Worm (Caenorhabditis elegans) whole organism, mixed stage, embryonic: ENCODE results near the gene C32D5.11.

Source experiments
- M03D4.4 ChIP-seq: sonication (generic microtip); optimal IDR thresholded peaks from 2 replicates; lab custom pipeline; 2017; ENCODE audit warnings: mild to moderate bottlenecking, missing genetic modification characterization, missing compliant biosample characterization
- bed-3 ChIP-seq: fragments of 200-800 bp; sonication (Bioruptor generic); optimal IDR thresholded peaks from 3 replicates; lab custom pipeline; 2018; ENCODE audit warnings: mild to moderate bottlenecking, missing genetic modification characterization, moderate library complexity, missing compliant biosample characterization
- blmp-1 ChIP-seq: fragments of 150-350 bp; optimal IDR thresholded peaks from 2 replicates; lab custom pipeline; 2014; ENCODE audit warnings: missing biosample characterization, missing genetic modification characterization
- ceh-39 ChIP-seq: fragments of 150-350 bp; optimal IDR thresholded peaks from 2 replicates; lab custom pipeline; 2014; ENCODE audit warnings: missing biosample characterization, missing genetic modification characterization
- ceh-43 ChIP-seq: fragments of 200-800 bp; sonication (Bioruptor generic); optimal IDR thresholded peaks from 2 replicates; lab custom pipeline; 2018; ENCODE audit warnings: mild to moderate bottlenecking, missing genetic modification characterization, moderate library complexity, missing compliant biosample characterization
- ceh-83 ChIP-seq: fragments of 200-800 bp; sonication (Bioruptor generic); optimal IDR thresholded peaks from 2 replicates; lab custom pipeline; 2018; ENCODE audit warnings: mild to moderate bottlenecking, missing genetic modification characterization, missing compliant biosample characterization
- ces-1 ChIP-seq: fragments of 150-350 bp; optimal IDR thresholded peaks from 2 replicates; lab custom pipeline; 2014; ENCODE audit warnings: missing biosample characterization, missing genetic modification reagents, missing genetic modification characterization
- cnd-1 ChIP-seq: fragments of 200-800 bp; sonication (Bioruptor generic); optimal IDR thresholded peaks from 2 replicates; lab custom pipeline; 2018; ENCODE audit warnings: mild to moderate bottlenecking, missing genetic modification characterization, missing compliant biosample characterization
- drap-1 ChIP-seq: fragments of 200-800 bp; sonication (Bioruptor generic); optimal IDR thresholded peaks from 3 replicates; lab custom pipeline; 2018; ENCODE audit warnings: mild to moderate bottlenecking, missing genetic modification characterization, missing compliant biosample characterization
- elt-1 ChIP-seq: sonication (generic microtip); optimal IDR thresholded peaks from 2 replicates; lab custom pipeline; 2017; ENCODE audit warnings: missing genetic modification characterization, mild to moderate bottlenecking, missing compliant biosample characterization, antibody characterized with exemption, moderate library complexity, borderline replicate concordance; ENCODE audit not compliant: insufficient read depth
- elt-3 ChIP-seq: fragments of 150-350 bp; optimal IDR thresholded peaks from 2 replicates; lab custom pipeline; 2014; ENCODE audit warnings: missing biosample characterization, missing genetic modification characterization
- flh-1 ChIP-seq: fragments of 200-800 bp; sonication (Bioruptor generic); optimal IDR thresholded peaks from 2 replicates; lab custom pipeline; 2018; ENCODE audit warnings: mild to moderate bottlenecking, missing genetic modification characterization, moderate library complexity, missing compliant biosample characterization
- ham-2 ChIP-seq: fragments of 200-800 bp; sonication (Bioruptor generic); optimal IDR thresholded peaks from 2 replicates; lab custom pipeline; 2018; ENCODE audit warnings: mild to moderate bottlenecking, missing genetic modification characterization, missing compliant biosample characterization
- hlh-1 ChIP-seq: fragments of 150-350 bp; optimal IDR thresholded peaks from 2 replicates; lab custom pipeline; 2014; ENCODE audit warnings: missing biosample characterization, missing genetic modification reagents, missing genetic modification characterization
- lin-13 ChIP-seq: fragments of 150-350 bp; optimal IDR thresholded peaks from 2 replicates; lab custom pipeline; 2014; ENCODE audit warnings: missing biosample characterization, missing genetic modification characterization
- lin-32 ChIP-seq: fragments of 200-800 bp; sonication (Bioruptor generic); optimal IDR thresholded peaks from 2 replicates; lab custom pipeline; 2018; ENCODE audit warnings: mild to moderate bottlenecking, missing genetic modification characterization, missing compliant biosample characterization
- lsy-2 ChIP-seq: fragments of 150-350 bp; optimal IDR thresholded peaks from 2 replicates; lab custom pipeline; 2014; ENCODE audit warnings: missing biosample characterization, missing genetic modification characterization
- mab-5 ChIP-seq: fragments of 150-350 bp; optimal IDR thresholded peaks from 2 replicates; lab custom pipeline; 2014; ENCODE audit warnings: missing biosample characterization, missing genetic modification characterization
- mep-1 ChIP-seq: fragments of 150-350 bp; optimal IDR thresholded peaks from 2 replicates; lab custom pipeline; 2017; ENCODE audit warnings: missing biosample characterization, missing genetic modification reagents, missing genetic modification characterization, inconsistent platforms
- mls-2 ChIP-seq: sonication (generic microtip); optimal IDR thresholded peaks from 2 replicates; lab custom pipeline; 2016; ENCODE audit warnings: mild to moderate bottlenecking, missing genetic modification characterization, moderate library complexity, missing compliant biosample characterization
- nhr-12 ChIP-seq: fragments of 150-350 bp; optimal IDR thresholded peaks from 2 replicates; lab custom pipeline; 2014; ENCODE audit warnings: missing biosample characterization, missing genetic modification characterization
- nhr-2 ChIP-seq: fragments of 150-350 bp; optimal IDR thresholded peaks from 2 replicates; lab custom pipeline; 2014; ENCODE audit warnings: missing biosample characterization, missing genetic modification characterization
- nhr-237 ChIP-seq: fragments of 150-350 bp; optimal IDR thresholded peaks from 2 replicates; lab custom pipeline; 2014; ENCODE audit warnings: missing biosample characterization, missing genetic modification characterization
- nhr-28 ChIP-seq: fragments of 150-350 bp; optimal IDR thresholded peaks from 2 replicates; lab custom pipeline; 2014; ENCODE audit warnings: missing biosample characterization, missing genetic modification characterization
- nhr-76 ChIP-seq: sonication (generic microtip); optimal IDR thresholded peaks from 2 replicates; lab custom pipeline; 2017; ENCODE audit warnings: missing biosample characterization, missing genetic modification characterization
- pha-4 ChIP-seq: fragments of 150-350 bp; optimal IDR thresholded peaks from 2 replicates; lab custom pipeline; 2018; ENCODE audit warnings: missing biosample characterization, missing genetic modification reagents, missing genetic modification characterization
- sem-2 ChIP-seq: fragments of 200-800 bp; sonication (Bioruptor generic); optimal IDR thresholded peaks from 2 replicates; lab custom pipeline; 2018; ENCODE audit warnings: mild to moderate bottlenecking, missing genetic modification characterization, missing compliant biosample characterization
- snpc-4 ChIP-seq: fragments of 150-350 bp; optimal IDR thresholded peaks from 2 replicates; lab custom pipeline; 2014; ENCODE audit warnings: missing biosample characterization, missing genetic modification characterization
- sptf-1 ChIP-seq: sonication (generic microtip); optimal IDR thresholded peaks from 2 replicates; lab custom pipeline; 2017; ENCODE audit warnings: mild to moderate bottlenecking, missing genetic modification characterization, moderate library complexity, missing compliant biosample characterization
- tbx-8 ChIP-seq: fragments of 200-800 bp; sonication (Bioruptor generic); optimal IDR thresholded peaks from 2 replicates; lab custom pipeline; 2018; ENCODE audit warnings: mild to moderate bottlenecking, missing genetic modification characterization, moderate library complexity, missing compliant biosample characterization
- unc-120 ChIP-seq: sonication (generic microtip); optimal IDR thresholded peaks from 2 replicates; lab custom pipeline; 2017; ENCODE audit warnings: missing genetic modification characterization, missing compliant biosample characterization; ENCODE audit not compliant: poor library complexity, severe bottlenecking
- unc-39 ChIP-seq: fragments of 150-350 bp; optimal IDR thresholded peaks from 2 replicates; lab custom pipeline; 2014; ENCODE audit warnings: missing biosample characterization, missing genetic modification characterization
- unc-62 ChIP-seq: fragments of 150-350 bp; optimal IDR thresholded peaks from 2 replicates; lab custom pipeline; 2014; ENCODE audit warnings: missing biosample characterization, missing genetic modification reagents, missing genetic modification characterization
- zip-8 ChIP-seq: fragments of 150-350 bp; optimal IDR thresholded peaks from 2 replicates; lab custom pipeline; 2014; ENCODE audit warnings: missing biosample characterization, missing genetic modification characterization
- ztf-11 ChIP-seq: fragments of 150-350 bp; optimal IDR thresholded peaks from 2 replicates; lab custom pipeline; 2014; ENCODE audit warnings: missing biosample characterization, missing genetic modification characterization

The C32D5.11 gene

ce11 chrII:6376693-6377092 lies 21.4 kb upstream of the C32D5.11 start:
- TF ChIP-seq tbx-8: no peak
- TF ChIP-seq mab-5 (tag; lab: Kevin White, UChicago): no peak
- TF ChIP-seq bed-3 (GFP tag; lab: Kevin White, UChicago): no peak
- no peak for TF ChIP-seq sem-2 (GFP tag; lab: Kevin White, UChicago)
- TF ChIP-seq elt-1 (tag; lab: Kevin White, UChicago): no peak
- TF ChIP-seq hlh-1: no peak
- no peak for TF ChIP-seq elt-3 (tag; lab: Kevin White, UChicago)
- TF ChIP-seq lin-32: no peak

ce11 chrII:6374646-6375045 lies 19.4 kb upstream of the C32D5.11 start:
- TF ChIP-seq flh-1 (no peak), nhr-237 (no peak), mab-5 (tag; lab: Kevin White, UChicago) (no peak), sptf-1 (no peak), pha-4 (no peak), lin-13 (tag; lab: Kevin White, UChicago) (no peak), ceh-83 (GFP tag; lab: Kevin White, UChicago) (no peak), lsy-2 (tag; lab: Kevin White, UChicago) (no peak), mep-1 (no peak), nhr-76 (no peak), unc-120 (tag; lab: Kevin White, UChicago) (no peak), nhr-12 (no peak), tbx-8 (no peak), elt-3 (tag; lab: Kevin White, UChicago) (no peak), hlh-1 (no peak), nhr-28 (tag; lab: Kevin White, UChicago) (no peak), ces-1 (no peak), nhr-2 (tag; lab: Kevin White, UChicago) (no peak)

ce11 chrII:6373361-6373760 lies 18.1 kb upstream of the C32D5.11 start:
- no peak for TF ChIP-seq hlh-1
- no peak for TF ChIP-seq nhr-2 (tag; lab: Kevin White, UChicago)
- TF ChIP-seq nhr-76: no peak
- no peak for TF ChIP-seq sem-2 (GFP tag; lab: Kevin White, UChicago)
- no peak for TF ChIP-seq flh-1
- no peak for TF ChIP-seq ceh-39 (tag; lab: Kevin White, UChicago)
- no peak for TF ChIP-seq ceh-83 (GFP tag; lab: Kevin White, UChicago)
- no peak for TF ChIP-seq drap-1 (GFP tag; lab: Kevin White, UChicago)
- TF ChIP-seq elt-1 (tag; lab: Kevin White, UChicago): no peak
- no peak for TF ChIP-seq M03D4.4 (tag; lab: Kevin White, UChicago)
- TF ChIP-seq pha-4: no peak
- no peak for TF ChIP-seq nhr-12
- no peak for TF ChIP-seq blmp-1 (tag; lab: Kevin White, UChicago)
- no peak for TF ChIP-seq elt-3 (tag; lab: Kevin White, UChicago)
- no peak for TF ChIP-seq lsy-2 (tag; lab: Kevin White, UChicago)
- TF ChIP-seq lin-13 (tag; lab: Kevin White, UChicago): no peak

ce11 chrII:6371003-6371402 lies 15.8 kb upstream of the C32D5.11 start, which contains the start of gene lin-23:
Gene lin-23 (plus strand): TSS chrII:6371303.
- TF ChIP-seq ham-2 (GFP tag; lab: Kevin White, UChicago) (no peak), pha-4 (no peak), unc-62 (GFP tag; lab: Kevin White, UChicago) (no peak), bed-3 (GFP tag; lab: Kevin White, UChicago) (no peak), zip-8 (no peak), elt-1 (tag; lab: Kevin White, UChicago) (no peak), mab-5 (tag; lab: Kevin White, UChicago) (no peak), tbx-8 (no peak), mep-1 (no peak), mls-2 (tag; lab: Kevin White, UChicago) (no peak)

- TF ChIP-seq ceh-43 (no peak), nhr-237 (peak; percentile 62), sptf-1 (peak; percentile 50), ces-1 (peak; percentile 95), flh-1 (no peak), unc-120 (tag; lab: Kevin White, UChicago) (peak; percentile 36), nhr-28 (tag; lab: Kevin White, UChicago) (no peak), cnd-1 (tag; lab: Kevin White, UChicago) (no peak), bed-3 (GFP tag; lab: Kevin White, UChicago) (no peak), drap-1 (GFP tag; lab: Kevin White, UChicago) (peak; percentile 48), nhr-76 (no peak), nhr-12 (no peak), mep-1 (peak; percentile 75), M03D4.4 (tag; lab: Kevin White, UChicago) (no peak), unc-39 (no peak), unc-62 (GFP tag; lab: Kevin White, UChicago) (peak; percentile 46), sem-2 (GFP tag; lab: Kevin White, UChicago) (no peak), lin-32 (no peak), mab-5 (tag; lab: Kevin White, UChicago) (no peak), lsy-2 (tag; lab: Kevin White, UChicago) (peak; percentile 65), mls-2 (tag; lab: Kevin White, UChicago) (no peak), ham-2 (GFP tag; lab: Kevin White, UChicago) (peak; percentile 88), lin-13 (tag; lab: Kevin White, UChicago) (peak; percentile 15), tbx-8 (no peak), pha-4 (peak; percentile 66), elt-3 (tag; lab: Kevin White, UChicago) (no peak), hlh-1 (peak; percentile 60), nhr-2 (tag; lab: Kevin White, UChicago) (peak; percentile 31), ztf-11 (tag; lab: Kevin White, UChicago) (no peak), elt-1 (tag; lab: Kevin White, UChicago) (no peak), ceh-39 (tag; lab: Kevin White, UChicago) (peak; percentile 71), ceh-83 (GFP tag; lab: Kevin White, UChicago) (no peak), snpc-4 (tag; lab: Kevin White, UChicago) (no peak), zip-8 (no peak), blmp-1 (tag; lab: Kevin White, UChicago) (peak; percentile 74)
Measured at ce11 chrII:6370110-6370509, 14.9 kb upstream of the C32D5.11 start.
